Worm (Caenorhabditis elegans) whole organism, L4 larva: ENCODE measurements around the gene srx-21.
"Not testable (repeated sequence)": the region's sequence is repeated elsewhere in the genome, so short reads cannot be mapped to it uniquely, and the experiment has no call there.

Source experiments
- D1046.2 ChIP-seq: fragments of 200-800 bp; sonication (Bioruptor generic); IDR thresholded peaks from 2 replicates; pipeline ENCODE4 v1.3.6; 2022; ENCODE audit warnings: missing genetic modification characterization, missing compliant biosample characterization
- F10B5.3 ChIP-seq: sonication (generic microtip); optimal IDR thresholded peaks from 2 replicates; lab custom pipeline; 2016; ENCODE audit warnings: mild to moderate bottlenecking, missing genetic modification characterization, missing compliant biosample characterization
- F26F4.8 ChIP-seq: fragments of 200-800 bp; sonication (Bioruptor generic); conservative IDR thresholded peaks from 2 replicates; pipeline ENCODE4 v1.3.6; 2022; ENCODE audit warnings: missing genetic modification characterization, missing compliant biosample characterization
- R02D3.7 ChIP-seq: fragments of 150-350 bp; sonication (generic microtip); optimal IDR thresholded peaks from 3 replicates; lab custom pipeline; 2014; ENCODE audit warnings: missing biosample characterization, missing genetic modification characterization
- Y105C5A.15 ChIP-seq: fragments of 200-800 bp; sonication (Bioruptor generic); IDR thresholded peaks from 2 replicates; pipeline ENCODE4 v1.3.6; 2022; ENCODE audit warnings: missing genetic modification characterization, missing compliant biosample characterization
- Y48G9A.11 ChIP-seq: fragments of 200-800 bp; sonication (Bioruptor generic); IDR thresholded peaks from 2 replicates; pipeline ENCODE4 v1.3.6; 2022; ENCODE audit warnings: missing genetic modification reagents, missing genetic modification characterization, missing compliant biosample characterization
- Y75B8A.6 ChIP-seq: fragments of 200-800 bp; sonication (Bioruptor generic); IDR thresholded peaks from 2 replicates; pipeline ENCODE4 v1.3.6; 2022; ENCODE audit warnings: missing genetic modification reagents, missing genetic modification characterization, missing compliant biosample characterization
- ZK546.5 ChIP-seq, 2 experiments: sonication (generic microtip); optimal IDR thresholded peaks; 2 replicates each; lab custom pipeline; 2017; ENCODE audit warnings: missing biosample characterization in 2 of 2, missing genetic modification characterization in 2 of 2
- arid-1 ChIP-seq: fragments of 200-800 bp; sonication (Bioruptor generic); conservative IDR thresholded peaks from 2 replicates; pipeline ENCODE4 v1.3.6; 2022; ENCODE audit warnings: missing genetic modification reagents, missing genetic modification characterization, missing compliant biosample characterization
- ceh-82 ChIP-seq: sonication (generic microtip); optimal IDR thresholded peaks from 2 replicates; lab custom pipeline; 2017; ENCODE audit warnings: missing biosample characterization, missing genetic modification characterization
- ctbp-1 ChIP-seq: fragments of 200-800 bp; sonication (Bioruptor generic); IDR thresholded peaks from 2 replicates; pipeline ENCODE4 v1.3.6; 2022; ENCODE audit warnings: missing genetic modification reagents, missing genetic modification characterization, missing compliant biosample characterization
- dmd-6 ChIP-seq: fragments of 200-800 bp; sonication (Bioruptor generic); IDR thresholded peaks from 2 replicates; pipeline ENCODE4 v1.3.6; 2022; ENCODE audit warnings: missing genetic modification reagents, missing genetic modification characterization, missing compliant biosample characterization
- dmd-8 ChIP-seq: fragments of 200-800 bp; sonication (Bioruptor generic); IDR thresholded peaks from 2 replicates; pipeline ENCODE4 v1.3.6; 2022; ENCODE audit warnings: missing genetic modification characterization, missing compliant biosample characterization
- dpl-1 ChIP-seq: fragments of 150-350 bp; optimal IDR thresholded peaks from 2 replicates; lab custom pipeline; 2014; ENCODE audit warnings: missing biosample characterization, missing genetic modification reagents, missing genetic modification characterization
- dve-1 ChIP-seq: sonication (generic microtip); optimal IDR thresholded peaks from 2 replicates; lab custom pipeline; 2017; ENCODE audit warnings: antibody characterized with exemption, mild to moderate bottlenecking, missing genetic modification characterization, missing compliant biosample characterization; ENCODE audit not compliant: insufficient read depth
- fos-1 ChIP-seq: fragments of 150-350 bp; optimal IDR thresholded peaks from 2 replicates; lab custom pipeline; 2014; ENCODE audit warnings: missing biosample characterization, missing genetic modification characterization
- gei-8 ChIP-seq: fragments of 200-800 bp; sonication (Bioruptor generic); optimal IDR thresholded peaks from 2 replicates; lab custom pipeline; 2018; ENCODE audit warnings: mild to moderate bottlenecking, missing genetic modification characterization, missing compliant biosample characterization
- hmg-1.1 ChIP-seq: fragments of 200-800 bp; sonication (Bioruptor generic); IDR thresholded peaks from 2 replicates; pipeline ENCODE4 v1.3.6; 2022; ENCODE audit warnings: missing genetic modification reagents, missing genetic modification characterization, missing compliant biosample characterization
- lim-7 ChIP-seq: fragments of 200-800 bp; sonication (Bioruptor generic); IDR thresholded peaks from 2 replicates; pipeline ENCODE4 v1.3.6; 2022; ENCODE audit warnings: missing genetic modification characterization, missing compliant biosample characterization
- lin-1 ChIP-seq: fragments of 200-800 bp; sonication (Bioruptor generic); IDR thresholded peaks from 2 replicates; pipeline ENCODE4 v1.3.6; 2022; ENCODE audit warnings: missing genetic modification reagents, missing genetic modification characterization, missing compliant biosample characterization
- lsy-2 ChIP-seq, 2 experiments: fragments of 150-350 bp in 1 of 2; sonication (generic microtip) in 1 of 2; optimal IDR thresholded peaks; 2 replicates each; lab custom pipeline; 2014 to 2017; ENCODE audit warnings: missing biosample characterization in 2 of 2, missing genetic modification characterization in 2 of 2
- mdt-29 ChIP-seq: fragments of 200-800 bp; sonication (Bioruptor generic); IDR thresholded peaks from 2 replicates; pipeline ENCODE4 v1.3.6; 2022; ENCODE audit warnings: missing genetic modification reagents, missing genetic modification characterization, missing compliant biosample characterization
- nhr-10 ChIP-seq: fragments of 150-350 bp; optimal IDR thresholded peaks from 2 replicates; lab custom pipeline; 2014; ENCODE audit warnings: missing biosample characterization, missing genetic modification characterization
- nhr-41 ChIP-seq: fragments of 200-800 bp; sonication (Bioruptor generic); IDR thresholded peaks from 2 replicates; pipeline ENCODE4 v1.3.6; 2022; ENCODE audit warnings: missing genetic modification reagents, missing genetic modification characterization, missing compliant biosample characterization
- pha-4 ChIP-seq, 2 experiments: fragments of 150-350 bp in 1 of 2; fragments of 200-800 bp in 1 of 2; sonication (Bioruptor generic) in 1 of 2; IDR thresholded peaks in 1 of 2; optimal IDR thresholded peaks in 1 of 2; 2 replicates each; pipeline versions ENCODE4 v1.3.6 to Lab custom; 2014 to 2022; ENCODE audit warnings: missing genetic modification characterization in 2 of 2, missing genetic modification reagents in 2 of 2, missing biosample characterization in 1 of 2, missing compliant biosample characterization in 1 of 2
- php-3 ChIP-seq: fragments of 200-800 bp; sonication (Bioruptor generic); IDR thresholded peaks from 2 replicates; pipeline ENCODE4 v1.3.6; 2022; ENCODE audit warnings: missing genetic modification reagents, missing genetic modification characterization, missing compliant biosample characterization
- pqm-1 ChIP-seq: sonication (generic microtip); optimal IDR thresholded peaks from 2 replicates; lab custom pipeline; 2017; ENCODE audit warnings: missing biosample characterization, missing genetic modification characterization
- tag-97 ChIP-seq: fragments of 200-800 bp; sonication (Bioruptor generic); IDR thresholded peaks from 2 replicates; pipeline ENCODE4 v1.3.6; 2022; ENCODE audit warnings: missing genetic modification characterization, missing compliant biosample characterization
- tra-1 ChIP-seq: fragments of 200-800 bp; sonication (Bioruptor generic); IDR thresholded peaks from 2 replicates; pipeline ENCODE4 v1.3.6; 2022; ENCODE audit warnings: missing genetic modification reagents, missing genetic modification characterization, missing compliant biosample characterization
- vab-7 ChIP-seq: fragments of 200-800 bp; sonication (Bioruptor generic); IDR thresholded peaks from 2 replicates; pipeline ENCODE4 v1.3.6; 2022; ENCODE audit warnings: missing genetic modification reagents, missing genetic modification characterization, missing compliant biosample characterization
- zfp-2 ChIP-seq: sonication (generic microtip); optimal IDR thresholded peaks from 2 replicates; lab custom pipeline; 2016; ENCODE audit warnings: mild to moderate bottlenecking, missing genetic modification characterization, missing compliant biosample characterization

Gene srx-21

ce11 chrV:699489-700129, 22.8 kb downstream of the srx-21 start, which contains the start of the genes ugt-29 and srx-5:
ugt-29 (minus strand) TSS chrV:699589.
srx-5 (plus strand) TSS chrV:700079.
- TF ChIP-seq dmd-6 (GFP tag; lab: Robert Waterston, UW) (0 out of 2 replicates have a peak, but pooled peaks have one; percentile 27), ctbp-1 (GFP tag; lab: Robert Waterston, UW) (no peak)
- TF ChIP-seq, all 104 proteins: peak for 1

ce11 chrV:702260-702659, 25.4 kb downstream of the srx-21 start, which contains the start of gene srbc-37:
srbc-37 (plus strand) TSS chrV:702560.
- TF ChIP-seq lin-1 (no peak), fos-1 (no peak), F10B5.3 (no peak), mdt-29 (GFP tag; lab: Robert Waterston, UW) (no peak), gei-8 (GFP tag; lab: Kevin White, UChicago) (no peak), ceh-82 (tag; lab: Kevin White, UChicago) (no peak), lsy-2 (tag; optimal IDR thresholded peaks at IDR 0.05; lab: Kevin White, UChicago) (no peak)

ce11 chrV:706449-706848, 29.6 kb downstream of the srx-21 start:
- peak; percentile 66 for TF ChIP-seq hmg-1.1 (GFP tag; lab: Robert Waterston, UW)
- TF ChIP-seq F26F4.8 (GFP tag; lab: Robert Waterston, UW) = peak; percentile 71; the same call in 1 of the 2 replicates
- TF ChIP-seq arid-1 = peak; percentile 68
- peak; percentile 51; the same call in 1 of the 2 replicates for TF ChIP-seq pha-4 (GFP tag; IDR thresholded peaks at IDR 0.05; lab: Robert Waterston, UW)
- TF ChIP-seq pha-4 (tag; optimal IDR thresholded peaks at IDR 0.05; lab: Kevin White, UChicago) = not testable (repeated sequence)
- 0 out of 2 replicates have a peak, but pooled peaks have one; percentile 34 for TF ChIP-seq Y48G9A.11 (GFP tag; lab: Robert Waterston, UW)
- TF ChIP-seq ctbp-1 (GFP tag; lab: Robert Waterston, UW) = peak; percentile 48; the same call in 1 of the 2 replicates
- TF ChIP-seq Y105C5A.15 = 0 out of 2 replicates have a peak, but pooled peaks have one; percentile 28
- 0 out of 2 replicates have a peak, but pooled peaks have one; percentile 24 for TF ChIP-seq Y75B8A.6
- TF ChIP-seq vab-7 (GFP tag; lab: Robert Waterston, UW) = peak; percentile 73
- TF ChIP-seq lin-1 = peak; percentile 51; the same call in 1 of the 2 replicates
- TF ChIP-seq dmd-6 (GFP tag; lab: Robert Waterston, UW) = peak; percentile 51
- peak; percentile 87 for TF ChIP-seq lim-7 (GFP tag; lab: Robert Waterston, UW)
- TF ChIP-seq D1046.2 (GFP tag; lab: Robert Waterston, UW) = 0 out of 2 replicates have a peak, but pooled peaks have one; percentile 65
- TF ChIP-seq php-3 = peak; percentile 57; the same call in 1 of the 2 replicates
- TF ChIP-seq tra-1 (GFP tag; lab: Robert Waterston, UW) = peak; percentile 59; the same call in 1 of the 2 replicates
- TF ChIP-seq nhr-41 (GFP tag; lab: Robert Waterston, UW) = peak; percentile 11; the same call in 1 of the 2 replicates
- peak; percentile 88 for TF ChIP-seq dmd-8 (GFP tag; lab: Robert Waterston, UW)

- TF ChIP-seq nhr-10 = no peak
- TF ChIP-seq ceh-82 (tag; lab: Kevin White, UChicago) = no peak
- no peak for TF ChIP-seq dve-1
- TF ChIP-seq php-3 = no peak
- TF ChIP-seq tag-97 = no peak
- TF ChIP-seq, all 104 proteins: peak for 0
Measured at ce11 chrV:706918-707317, 30.1 kb downstream of the srx-21 start, which contains the start of gene srbc-38. srbc-38 (plus strand) TSS chrV:707218.

- TF ChIP-seq pqm-1 (tag; lab: Kevin White, UChicago) (no peak), R02D3.7 (no peak), dpl-1 (GFP tag; lab: Kevin White, UChicago) (no peak), nhr-41 (GFP tag; lab: Robert Waterston, UW) (no peak), zfp-2 (tag; lab: Kevin White, UChicago) (no peak), ZK546.5 (tag; optimal IDR thresholded peaks at IDR 0.05; lab: Kevin White, UChicago) (no peak)
- TF ChIP-seq, all 104 proteins: peak for 0
Measured at ce11 chrV:708808-709207, 32.0 kb downstream of the srx-21 start, which contains the start of gene srbc-39. srbc-39 (plus strand) TSS chrV:709108.
